Worm (Caenorhabditis elegans) whole organism, midembryonic: ENCODE measurements around the gene B0001.3.

Experiments
- T22C8.4 ChIP-seq: fragments of 200-800 bp; sonication (Bioruptor generic); IDR thresholded peaks from 2 replicates; pipeline ENCODE4 v1.3.6; 2022; ENCODE audit warnings: missing genetic modification characterization, missing compliant biosample characterization
- cog-1 ChIP-seq: sonication (generic microtip); optimal IDR thresholded peaks from 2 replicates; lab custom pipeline; 2016; ENCODE audit warnings: missing genetic modification characterization, missing compliant biosample characterization
- flt-1 ChIP-seq: fragments of 200-800 bp; sonication (Bioruptor generic); IDR thresholded peaks from 2 replicates; pipeline ENCODE4 v1.3.6; 2022; ENCODE audit warnings: missing genetic modification characterization, missing compliant biosample characterization
- klf-2 ChIP-seq: fragments of 200-800 bp; sonication (Bioruptor generic); conservative IDR thresholded peaks from 2 replicates; pipeline ENCODE4 v1.3.6; 2022; ENCODE audit warnings: missing genetic modification reagents, missing genetic modification characterization, missing compliant biosample characterization
- ref-1 ChIP-seq: fragments of 200-800 bp; sonication (Bioruptor generic); conservative IDR thresholded peaks from 2 replicates; pipeline ENCODE4 v1.3.6; 2022; ENCODE audit warnings: missing genetic modification reagents, missing genetic modification characterization, missing compliant biosample characterization
- ztf-23 ChIP-seq: fragments of 200-800 bp; sonication (Bioruptor generic); IDR thresholded peaks from 2 replicates; pipeline ENCODE4 v1.3.6; 2022; ENCODE audit warnings: missing genetic modification reagents, missing genetic modification characterization, missing compliant biosample characterization

ce11 chrIV:12165432-12166078 lies 20.0 kb upstream of the B0001.3 start:
- no peak for TF ChIP-seq cog-1 (tag; lab: Kevin White, UChicago)
- no peak for TF ChIP-seq flt-1 (GFP tag; lab: Robert Waterston, UW)
- no peak for TF ChIP-seq T22C8.4
- no peak for TF ChIP-seq klf-2
- TF ChIP-seq ref-1 (GFP tag; lab: Robert Waterston, UW) = no peak
- TF ChIP-seq ztf-23 = no peak
